Worm (Caenorhabditis elegans) whole organism, young adult: Measurements from ENCODE around the gene T23F11.11.

ENCODE experiments used
- B0035.1 ChIP-seq: sonication (generic microtip); optimal IDR thresholded peaks from 2 replicates; lab custom pipeline; 2016; ENCODE audit warnings: missing genetic modification characterization, mild to moderate bottlenecking, missing compliant biosample characterization, missing genotype, missing genetic modification reagents
- B0261.1 ChIP-seq: sonication (generic microtip); optimal IDR thresholded peaks from 2 replicates; lab custom pipeline; 2016; ENCODE audit warnings: mild to moderate bottlenecking, missing genetic modification characterization, moderate library complexity, missing compliant biosample characterization
- B0336.3 ChIP-seq: fragments of 200-800 bp; sonication (Bioruptor generic); IDR thresholded peaks from 2 replicates; pipeline ENCODE4 v1.3.6; 2022; ENCODE audit warnings: missing genetic modification characterization, missing compliant biosample characterization
- C06A6.2 ChIP-seq: fragments of 200-800 bp; sonication (Bioruptor generic); conservative IDR thresholded peaks from 2 replicates; pipeline ENCODE4 v1.3.6; 2022; ENCODE audit warnings: missing genetic modification characterization, missing compliant biosample characterization
- C17E4.6 ChIP-seq: fragments of 200-800 bp; sonication (Bioruptor generic); IDR thresholded peaks from 2 replicates; pipeline ENCODE4 v1.3.6; 2022; ENCODE audit warnings: missing genetic modification reagents, missing genetic modification characterization, missing compliant biosample characterization
- F10E7.11 ChIP-seq: sonication (generic microtip); optimal IDR thresholded peaks from 2 replicates; lab custom pipeline; 2017; ENCODE audit warnings: mild to moderate bottlenecking, missing genetic modification characterization, moderate library complexity, missing compliant biosample characterization
- F33H1.4 ChIP-seq: fragments of 200-800 bp; sonication (Bioruptor generic); IDR thresholded peaks from 2 replicates; pipeline ENCODE4 v1.3.6; 2022; ENCODE audit warnings: missing genetic modification reagents, missing genetic modification characterization, missing compliant biosample characterization
- F52B5.7 ChIP-seq: sonication (generic microtip); optimal IDR thresholded peaks from 2 replicates; lab custom pipeline; 2016; ENCODE audit warnings: mild to moderate bottlenecking, missing genetic modification characterization, missing compliant biosample characterization
- F57A8.1 ChIP-seq: fragments of 200-800 bp; sonication (Bioruptor generic); optimal IDR thresholded peaks from 2 replicates; lab custom pipeline; 2018; ENCODE audit warnings: mild to moderate bottlenecking, missing genetic modification characterization, moderate library complexity, missing compliant biosample characterization
- Y67H2A.10 ChIP-seq: fragments of 200-800 bp; sonication (Bioruptor generic); conservative IDR thresholded peaks from 2 replicates; pipeline ENCODE4 v1.3.6; 2022; ENCODE audit warnings: missing genetic modification reagents, missing genetic modification characterization, missing compliant biosample characterization
- ama-1 ChIP-seq, 3 experiments: fragments of 150-350 bp in 1 of 3; sonication (generic microtip) in 2 of 3; optimal IDR thresholded peaks; 2 replicates each; lab custom pipeline; 2014 to 2018; ENCODE audit warnings: missing biosample characterization in 2 of 3, missing genetic modification characterization in 2 of 3, missing genetic modification reagents in 2 of 3
- aptf-3 ChIP-seq: fragments of 200-800 bp; sonication (Bioruptor generic); IDR thresholded peaks from 2 replicates; pipeline ENCODE4 v1.3.6; 2022; ENCODE audit warnings: missing genetic modification characterization, missing compliant biosample characterization
- athp-1 ChIP-seq: sonication (generic microtip); optimal IDR thresholded peaks from 2 replicates; lab custom pipeline; 2017; ENCODE audit warnings: mild to moderate bottlenecking, missing genetic modification characterization, missing compliant biosample characterization
- attf-5 ChIP-seq: fragments of 200-800 bp; sonication (Bioruptor generic); optimal IDR thresholded peaks from 2 replicates; lab custom pipeline; 2018; ENCODE audit warnings: mild to moderate bottlenecking, missing genetic modification characterization, missing compliant biosample characterization
- attf-6 ChIP-seq: fragments of 200-800 bp; sonication (Bioruptor generic); IDR thresholded peaks from 2 replicates; pipeline ENCODE4 v1.3.6; 2022; ENCODE audit warnings: missing genetic modification reagents, missing genetic modification characterization, missing compliant biosample characterization
- cebp-1 ChIP-seq, 2 experiments: fragments of 200-800 bp in 1 of 2; sonication (Bioruptor generic) in 1 of 2; sonication (generic microtip) in 1 of 2; IDR thresholded peaks in 1 of 2; optimal IDR thresholded peaks in 1 of 2; 2 replicates each; pipeline versions ENCODE4 v1.3.6 to Lab custom; 2017 to 2022; ENCODE audit warnings: missing compliant biosample characterization in 2 of 2, missing genetic modification characterization in 2 of 2, mild to moderate bottlenecking in 1 of 2, missing genetic modification reagents in 1 of 2, moderate library complexity in 1 of 2
- ceh-100 ChIP-seq: fragments of 200-800 bp; sonication (Bioruptor generic); IDR thresholded peaks from 2 replicates; pipeline ENCODE4 v1.3.6; 2022; ENCODE audit warnings: missing genetic modification reagents, missing genetic modification characterization, missing compliant biosample characterization
- ceh-91 ChIP-seq: fragments of 200-800 bp; sonication (Bioruptor generic); IDR thresholded peaks from 2 replicates; pipeline ENCODE4 v1.3.6; 2022; ENCODE audit warnings: missing genetic modification reagents, missing genetic modification characterization, missing compliant biosample characterization
- chd-7 ChIP-seq: sonication (generic microtip); optimal IDR thresholded peaks from 2 replicates; lab custom pipeline; 2016; ENCODE audit warnings: mild to moderate bottlenecking, missing genetic modification characterization, moderate library complexity, missing compliant biosample characterization
- efl-1 ChIP-seq: fragments of 150-350 bp; optimal IDR thresholded peaks from 2 replicates; lab custom pipeline; 2014; ENCODE audit warnings: missing biosample characterization, missing genetic modification reagents, missing genetic modification characterization
- egl-44 ChIP-seq: fragments of 200-800 bp; sonication (Bioruptor generic); IDR thresholded peaks from 2 replicates; pipeline ENCODE4 v1.3.6; 2022; ENCODE audit warnings: missing genetic modification reagents, missing genetic modification characterization, missing compliant biosample characterization
- ekl-4 ChIP-seq: fragments of 200-800 bp; sonication (Bioruptor generic); IDR thresholded peaks from 2 replicates; pipeline ENCODE4 v1.3.6; 2022; ENCODE audit warnings: missing genetic modification reagents, missing genetic modification characterization, missing compliant biosample characterization
- ets-4 ChIP-seq: fragments of 200-800 bp; sonication (Bioruptor generic); optimal IDR thresholded peaks from 2 replicates; lab custom pipeline; 2018; ENCODE audit warnings: mild to moderate bottlenecking, missing genetic modification characterization, missing compliant biosample characterization
- fkh-3 ChIP-seq: sonication (generic microtip); optimal IDR thresholded peaks from 2 replicates; lab custom pipeline; 2016; ENCODE audit warnings: mild to moderate bottlenecking, missing genetic modification characterization, missing compliant biosample characterization
- let-526 ChIP-seq: fragments of 200-800 bp; sonication (Bioruptor generic); IDR thresholded peaks from 2 replicates; pipeline ENCODE4 v1.3.6; 2022; ENCODE audit warnings: missing genetic modification reagents, missing genetic modification characterization, missing compliant biosample characterization
- let-607 ChIP-seq, 2 experiments: fragments of 200-800 bp in 1 of 2; sonication (Bioruptor generic) in 1 of 2; sonication (generic microtip) in 1 of 2; optimal IDR thresholded peaks; 2 replicates each; lab custom pipeline; 2016 to 2018; ENCODE audit warnings: mild to moderate bottlenecking in 2 of 2, missing compliant biosample characterization in 2 of 2, missing genetic modification characterization in 2 of 2, moderate library complexity in 2 of 2, missing genotype in 1 of 2
- lin-35 ChIP-seq, 3 experiments: fragments of 150-350 bp in 2 of 3; sonication (generic microtip) in 1 of 3; optimal IDR thresholded peaks; 2 replicates each; lab custom pipeline; 2014 to 2018; ENCODE audit warnings: missing biosample characterization in 3 of 3, missing genetic modification characterization in 3 of 3, missing genetic modification reagents in 3 of 3
- lin-40 ChIP-seq: sonication (generic microtip); optimal IDR thresholded peaks from 2 replicates; lab custom pipeline; 2016; ENCODE audit warnings: missing genetic modification characterization, mild to moderate bottlenecking, missing compliant biosample characterization, missing genotype, missing genetic modification reagents
- lir-1 ChIP-seq: fragments of 200-800 bp; sonication (Bioruptor generic); conservative IDR thresholded peaks from 2 replicates; pipeline ENCODE4 v1.3.6; 2022; ENCODE audit warnings: missing genetic modification reagents, missing genetic modification characterization, missing compliant biosample characterization
- lsy-27 ChIP-seq: sonication (generic microtip); optimal IDR thresholded peaks from 2 replicates; lab custom pipeline; 2017; ENCODE audit warnings: missing genetic modification characterization, mild to moderate bottlenecking, missing compliant biosample characterization, antibody characterized with exemption, missing genotype, borderline replicate concordance; ENCODE audit not compliant: insufficient read depth
- madf-3 ChIP-seq: fragments of 200-800 bp; sonication (Bioruptor generic); IDR thresholded peaks from 2 replicates; pipeline ENCODE4 v1.3.6; 2022; ENCODE audit warnings: missing genetic modification reagents, missing genetic modification characterization, missing compliant biosample characterization
- madf-8 ChIP-seq: fragments of 200-800 bp; sonication (Bioruptor generic); conservative IDR thresholded peaks from 2 replicates; pipeline ENCODE4 v1.3.6; 2022; ENCODE audit warnings: missing genetic modification reagents, missing genetic modification characterization, missing compliant biosample characterization
- mxl-1 ChIP-seq: sonication (generic microtip); optimal IDR thresholded peaks from 2 replicates; lab custom pipeline; 2016; ENCODE audit warnings: missing genetic modification characterization, missing compliant biosample characterization
- nfya-2 ChIP-seq: fragments of 200-800 bp; sonication (Bioruptor generic); IDR thresholded peaks from 2 replicates; pipeline ENCODE4 v1.3.6; 2022; ENCODE audit warnings: missing genetic modification reagents, missing genetic modification characterization, missing compliant biosample characterization
- nfyb-1 ChIP-seq: fragments of 200-800 bp; sonication (Bioruptor generic); IDR thresholded peaks from 2 replicates; pipeline ENCODE4 v1.3.6; 2022; ENCODE audit warnings: missing genetic modification reagents, missing genetic modification characterization, missing compliant biosample characterization
- nhr-120 ChIP-seq: fragments of 200-800 bp; sonication (Bioruptor generic); IDR thresholded peaks from 2 replicates; pipeline ENCODE4 v1.3.6; 2022; ENCODE audit warnings: missing genetic modification characterization, missing compliant biosample characterization
- nhr-90 ChIP-seq: sonication (generic microtip); optimal IDR thresholded peaks from 2 replicates; lab custom pipeline; 2016; ENCODE audit warnings: missing genotype, mild to moderate bottlenecking, missing genetic modification characterization, missing compliant biosample characterization
- pha-4 ChIP-seq: fragments of 150-350 bp; sonication (generic microtip); optimal IDR thresholded peaks from 2 replicates; lab custom pipeline; 2014; ENCODE audit warnings: missing biosample characterization, missing genetic modification reagents, missing genetic modification characterization
- rec-8 ChIP-seq, 2 experiments: sonication (generic microtip); optimal IDR thresholded peaks; 2 replicates each; lab custom pipeline; 2016; ENCODE audit warnings: mild to moderate bottlenecking in 2 of 2, missing genetic modification characterization in 2 of 2, missing genetic modification reagents in 2 of 2, missing genotype in 2 of 2, missing biosample characterization in 1 of 2, missing compliant biosample characterization in 1 of 2, moderate library complexity in 1 of 2
- repo-1 ChIP-seq: sonication (generic microtip); optimal IDR thresholded peaks from 2 replicates; lab custom pipeline; 2017; ENCODE audit warnings: mild to moderate bottlenecking, missing genetic modification characterization, missing compliant biosample characterization
- rpc-1 ChIP-seq, 2 experiments: fragments of 150-350 bp in 1 of 2; sonication (generic microtip) in 1 of 2; optimal IDR thresholded peaks; 2 replicates each; lab custom pipeline; 2014 to 2018; ENCODE audit warnings: missing biosample characterization in 1 of 2, missing genetic modification characterization in 1 of 2, missing genetic modification reagents in 1 of 2, missing genotype in 1 of 2
- sea-2 ChIP-seq: fragments of 200-800 bp; sonication (Bioruptor generic); IDR thresholded peaks from 2 replicates; pipeline ENCODE4 v1.3.6; 2022; ENCODE audit warnings: missing genetic modification characterization, missing compliant biosample characterization
- snpc-1.1 ChIP-seq: sonication (generic microtip); optimal IDR thresholded peaks from 2 replicates; lab custom pipeline; 2017; ENCODE audit warnings: missing genetic modification characterization, mild to moderate bottlenecking, missing compliant biosample characterization, antibody characterized with exemption, moderate library complexity, missing genotype, missing genetic modification reagents; ENCODE audit not compliant: insufficient read depth
- unc-130 ChIP-seq: sonication (generic microtip); optimal IDR thresholded peaks from 2 replicates; lab custom pipeline; 2016; ENCODE audit warnings: missing genetic modification reagents, missing genetic modification characterization, missing compliant biosample characterization
- ztf-18 ChIP-seq: sonication (generic microtip); optimal IDR thresholded peaks from 2 replicates; lab custom pipeline; 2016; ENCODE audit warnings: missing genotype, mild to moderate bottlenecking, missing genetic modification characterization, missing compliant biosample characterization
- ztf-3 ChIP-seq: fragments of 200-800 bp; sonication (Bioruptor generic); optimal IDR thresholded peaks from 2 replicates; lab custom pipeline; 2018; ENCODE audit warnings: mild to moderate bottlenecking, missing genetic modification characterization, missing compliant biosample characterization
- ztf-6 ChIP-seq: fragments of 200-800 bp; sonication (Bioruptor generic); IDR thresholded peaks from 2 replicates; pipeline ENCODE4 v1.3.6; 2022; ENCODE audit warnings: missing genetic modification reagents, missing genetic modification characterization, missing compliant biosample characterization

Gene T23F11.11

ce11 chrIII:4653912-4654311 lies 17.5 kb downstream of the T23F11.11 start:
- TF ChIP-seq nhr-90 (tag; lab: Kevin White, UChicago) (no peak), ekl-4 (GFP tag; lab: Robert Waterston, UW) (peak; percentile 61; the same call in 1 of the 2 replicates), B0336.3 (GFP tag; lab: Robert Waterston, UW) (no peak; the same call in 1 of the 2 replicates), lsy-27 (tag; lab: Kevin White, UChicago) (no peak), mxl-1 (tag; lab: Kevin White, UChicago) (no peak), unc-130 (GFP tag; lab: Kevin White, UChicago) (no peak), ztf-3 (no peak), egl-44 (GFP tag; lab: Robert Waterston, UW) (0 out of 2 replicates have a peak, but pooled peaks have one; percentile 18), rpc-1 (optimal IDR thresholded peaks at IDR 0.05; lab: Kevin White, UChicago) (no peak), rpc-1 (tag; optimal IDR thresholded peaks at IDR 0.05; lab: Kevin White, UChicago) (no peak), F10E7.11 (tag; lab: Kevin White, UChicago) (no peak), ceh-91 (GFP tag; lab: Robert Waterston, UW) (no peak), let-607 (tag; optimal IDR thresholded peaks at IDR 0.05; lab: Kevin White, UChicago) (peak in 1 of 2 experiments; percentile 34), nfya-2 (GFP tag; lab: Robert Waterston, UW) (peak; percentile 17; the same call in 1 of the 2 replicates), rec-8 (tag; optimal IDR thresholded peaks at IDR 0.05; lab: Kevin White, UChicago) (no peak), C06A6.2 (no peak), C17E4.6 (GFP tag; lab: Robert Waterston, UW) (no peak), sea-2 (GFP tag; lab: Robert Waterston, UW) (no peak), efl-1 (GFP tag; lab: Kevin White, UChicago) (no peak), let-526 (no peak), ama-1 (optimal IDR thresholded peaks at IDR 0.05; lab: Kevin White, UChicago) (no peak), ama-1 (GFP tag; optimal IDR thresholded peaks at IDR 0.05; lab: Kevin White, UChicago) (no peak), snpc-1.1 (tag; lab: Kevin White, UChicago) (no peak), chd-7 (no peak), B0261.1 (tag; lab: Kevin White, UChicago) (no peak), madf-8 (GFP tag; lab: Robert Waterston, UW) (no peak), attf-5 (no peak), lir-1 (GFP tag; lab: Robert Waterston, UW) (peak; percentile 8; the same call in 1 of the 2 replicates), madf-3 (GFP tag; lab: Robert Waterston, UW) (no peak; the same call in 1 of the 2 replicates), F33H1.4 (no peak), fkh-3 (tag; lab: Kevin White, UChicago) (no peak), attf-6 (GFP tag; lab: Robert Waterston, UW) (no peak), aptf-3 (0 out of 2 replicates have a peak, but pooled peaks have one; percentile 50), nhr-120 (GFP tag; lab: Robert Waterston, UW) (no peak), athp-1 (peak; percentile 13), F52B5.7 (tag; lab: Kevin White, UChicago) (no peak), Y67H2A.10 (no peak), cebp-1 (GFP tag; IDR thresholded peaks at IDR 0.05; lab: Robert Waterston, UW) (no peak), cebp-1 (tag; optimal IDR thresholded peaks at IDR 0.05; lab: Kevin White, UChicago) (peak; percentile 48), pha-4 (tag; lab: Kevin White, UChicago) (no peak), repo-1 (tag; lab: Kevin White, UChicago) (peak; percentile 57), B0035.1 (tag; lab: Kevin White, UChicago) (no peak), ceh-100 (no peak), nfyb-1 (GFP tag; lab: Robert Waterston, UW) (peak; percentile 75), ztf-6 (GFP tag; lab: Robert Waterston, UW) (peak; percentile 55; the same call in 1 of the 2 replicates), ztf-18 (tag; lab: Kevin White, UChicago) (no peak), lin-40 (tag; lab: Kevin White, UChicago) (peak; percentile 6), F57A8.1 (no peak), ets-4 (no peak), lin-35 (GFP tag; optimal IDR thresholded peaks at IDR 0.05; lab: Kevin White, UChicago) (peak in 1 of 3 experiments; percentile 69)
